Worm (Caenorhabditis elegans) whole organism, early embryonic: Measurements from ENCODE around the gene smcr-8.

Experiments
- B0310.2 ChIP-seq: sonication (generic microtip); optimal IDR thresholded peaks from 2 replicates; lab custom pipeline; 2016; ENCODE audit warnings: mild to moderate bottlenecking, missing genetic modification characterization, missing compliant biosample characterization
- aly-1 ChIP-seq: sonication (generic microtip); optimal IDR thresholded peaks from 2 replicates; lab custom pipeline; 2016; ENCODE audit warnings: missing genetic modification characterization, missing compliant biosample characterization
- ama-1 ChIP-seq: fragments of 150-350 bp; optimal IDR thresholded peaks from 2 replicates; lab custom pipeline; 2014
- ceh-36 ChIP-seq: sonication (generic microtip); optimal IDR thresholded peaks from 2 replicates; lab custom pipeline; 2016; ENCODE audit warnings: missing genetic modification characterization, inconsistent platforms, missing compliant biosample characterization
- ets-7 ChIP-seq: sonication (generic microtip); optimal IDR thresholded peaks from 2 replicates; lab custom pipeline; 2016; ENCODE audit warnings: missing genotype, missing genetic modification characterization, missing compliant biosample characterization
- flt-1 ChIP-seq: fragments of 200-800 bp; sonication (Bioruptor generic); IDR thresholded peaks from 2 replicates; pipeline ENCODE4 v1.3.6; 2022; ENCODE audit warnings: missing genetic modification characterization, missing compliant biosample characterization
- hmbx-1 ChIP-seq: sonication (generic microtip); optimal IDR thresholded peaks from 2 replicates; lab custom pipeline; 2016; ENCODE audit warnings: mild to moderate bottlenecking, missing genetic modification characterization, missing compliant biosample characterization
- hmg-4 ChIP-seq: fragments of 200-800 bp; sonication (Bioruptor generic); optimal IDR thresholded peaks from 2 replicates; lab custom pipeline; 2018; ENCODE audit warnings: mild to moderate bottlenecking, missing genetic modification characterization, missing compliant biosample characterization
- hnd-1 ChIP-seq: sonication (generic microtip); optimal IDR thresholded peaks from 2 replicates; lab custom pipeline; 2016; ENCODE audit warnings: missing genetic modification characterization, missing compliant biosample characterization
- pes-1 ChIP-seq: fragments of 200-800 bp; sonication (Bioruptor generic); IDR thresholded peaks from 2 replicates; pipeline ENCODE4 v1.3.6; 2022; ENCODE audit warnings: missing genetic modification reagents, missing genetic modification characterization, missing compliant biosample characterization
- sea-1 ChIP-seq: fragments of 200-800 bp; sonication (Bioruptor generic); conservative IDR thresholded peaks from 2 replicates; pipeline ENCODE4 v1.3.6; 2022; ENCODE audit warnings: missing genetic modification characterization, missing compliant biosample characterization
- tbx-11 ChIP-seq: fragments of 200-800 bp; sonication (Bioruptor generic); IDR thresholded peaks from 2 replicates; pipeline ENCODE4 v1.3.6; 2022; ENCODE audit warnings: missing genetic modification characterization, missing compliant biosample characterization
- tra-4 ChIP-seq: sonication (generic microtip); optimal IDR thresholded peaks from 2 replicates; lab custom pipeline; 2017; ENCODE audit warnings: missing genetic modification characterization, missing compliant biosample characterization

DNA sequence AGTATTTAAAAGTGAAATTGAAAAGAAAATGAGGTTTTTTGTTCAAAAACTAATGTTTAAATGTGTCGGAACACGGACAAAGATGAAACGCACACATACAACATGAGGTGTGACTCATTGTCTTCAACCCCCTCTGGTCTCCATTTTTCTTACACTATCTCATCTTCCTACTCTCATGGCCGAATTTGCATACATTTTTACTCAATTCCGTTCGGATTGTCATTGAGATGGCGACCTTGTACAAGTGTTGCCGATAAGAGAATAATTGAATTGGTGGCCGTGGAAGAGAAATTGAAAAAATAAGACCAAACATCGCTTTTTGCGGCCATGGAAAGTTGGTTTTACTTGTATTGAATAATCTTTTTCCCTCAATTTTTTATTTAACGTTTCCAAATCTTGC, 48.0 kb downstream of the smcr-8 start, which contains the start of gene txbp-3:
- TF ChIP-seq sea-1 (GFP tag; lab: Robert Waterston, UW) (no peak), ceh-36 (no peak), hmg-4 (GFP tag; lab: Kevin White, UChicago) (no peak), ama-1 (lab: Kevin White, UChicago) (no peak), flt-1 (no peak), pes-1 (no peak), aly-1 (no peak), tbx-11 (GFP tag; lab: Robert Waterston, UW) (no peak), tra-4 (no peak), B0310.2 (tag; lab: Kevin White, UChicago) (no peak), hnd-1 (tag; lab: Kevin White, UChicago) (no peak), ets-7 (tag; lab: Kevin White, UChicago) (no peak), hmbx-1 (no peak)
